Worm (Caenorhabditis elegans) whole organism, early embryonic: ENCODE data around the gene K10C2.2.

ENCODE experiments used
- ama-1 ChIP-seq: fragments of 150-350 bp; optimal IDR thresholded peaks from 2 replicates; lab custom pipeline; 2014
- hnd-1 ChIP-seq: sonication (generic microtip); optimal IDR thresholded peaks from 2 replicates; lab custom pipeline; 2016; ENCODE audit warnings: missing genetic modification characterization, missing compliant biosample characterization
- sea-1 ChIP-seq: fragments of 200-800 bp; sonication (Bioruptor generic); conservative IDR thresholded peaks from 2 replicates; pipeline ENCODE4 v1.3.6; 2022; ENCODE audit warnings: missing genetic modification characterization, missing compliant biosample characterization

DNA sequence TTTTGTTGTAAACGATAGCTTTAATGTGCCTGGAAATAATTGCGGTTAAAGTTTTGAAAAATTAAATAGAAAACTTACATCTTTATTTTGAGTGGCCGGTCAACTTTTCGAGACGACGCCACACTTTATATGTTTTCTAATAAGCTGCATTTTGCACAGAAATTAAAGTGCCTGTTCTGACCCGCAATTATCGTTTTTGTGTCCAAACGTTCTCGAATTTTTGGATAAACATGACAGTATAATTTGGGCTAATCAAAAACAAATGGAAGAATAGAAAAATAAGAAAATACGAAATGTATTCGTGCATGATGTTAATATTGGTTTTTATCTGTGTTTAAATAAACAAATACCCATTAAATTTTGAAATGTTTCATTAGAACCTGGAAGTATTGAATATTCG is 12.9 kb downstream of the K10C2.2 start, which contains the start of gene K10C2.12:
- TF ChIP-seq ama-1 (lab: Kevin White, UChicago) (no peak), sea-1 (GFP tag; lab: Robert Waterston, UW) (no peak), hnd-1 (tag; lab: Kevin White, UChicago) (no peak)
